Fruit fly (Drosophila melanogaster): ENCODE measurements around the gene CG14050.
A peak's percentile ranks its signal among the peaks of the same experiment; 100 is the strongest.

The CG14050 gene

dm6 chrX:2365405-2365804, 39.4 kb upstream of the CG14050 start (continued):
- TF ChIP-seq nmo (GFP tag; optimal IDR thresholded peaks at IDR 0.05) (peak; percentile 29), CG17359 (tag; optimal IDR thresholded peaks at IDR 0.05) (peak; percentile 17), CG11560 (tag; IDR thresholded peaks at IDR 0.05) (no peak), crol (GFP tag; IDR thresholded peaks at IDR 0.05) (no peak), Camta (GFP tag; optimal IDR thresholded peaks at IDR 0.05) (no peak), danr (GFP tag; IDR thresholded peaks at IDR 0.05) (no peak), C15 (GFP tag; IDR thresholded peaks at IDR 0.05) (no peak), dysf (GFP tag; IDR thresholded peaks at IDR 0.05) (0 out of 3 replicates have a peak, but pooled peaks have one; percentile 29), Sox100B (GFP tag; optimal IDR thresholded peaks at IDR 0.05) (no peak), CG14965 (GFP tag; optimal IDR thresholded peaks at IDR 0.05; ENCODE audit: borderline replicate concordance) (no peak), Hmx (GFP tag; optimal IDR thresholded peaks at IDR 0.05) (no peak), Atf-2 (GFP tag; optimal IDR thresholded peaks at IDR 0.05) (no peak), CG6791 (GFP tag; IDR thresholded peaks at IDR 0.05; ENCODE audit: partially characterized antibody) (no peak), CG31388 (GFP tag; optimal IDR thresholded peaks at IDR 0.05) (no peak), gsb-n (tag; optimal IDR thresholded peaks at IDR 0.05) (no peak), CG9215 (GFP tag; IDR thresholded peaks at IDR 0.05) (no peak), row (GFP tag; IDR thresholded peaks at IDR 0.05) (peak; percentile 48), CG2116 (GFP tag; optimal IDR thresholded peaks at IDR 0.05) (no peak), Hr51 (GFP tag; optimal IDR thresholded peaks at IDR 0.05) (peak in 1 of 2 experiments; percentile 33), Mes4 (GFP tag; optimal IDR thresholded peaks at IDR 0.05) (no peak), bowl (GFP tag; IDR thresholded peaks at IDR 0.05) (no peak), tio (GFP tag; optimal IDR thresholded peaks at IDR 0.05) (peak; percentile 2), sob (GFP tag; IDR thresholded peaks at IDR 0.05) (no peak), H15 (GFP tag; IDR thresholded peaks at IDR 0.05) (no peak), ATbp (GFP tag; optimal IDR thresholded peaks at IDR 0.05) (peak; percentile 16), corto (GFP tag; optimal IDR thresholded peaks at IDR 0.05) (no peak), CG16863 (GFP tag; optimal IDR thresholded peaks at IDR 0.05) (no peak), pfk (GFP tag; optimal IDR thresholded peaks at IDR 0.05) (no peak), ssp (GFP tag; IDR thresholded peaks at IDR 0.05) (no peak), prd (optimal IDR thresholded peaks at IDR 0.05) (no peak), prd (GFP tag; IDR thresholded peaks at IDR 0.05) (peak; percentile 47; the same call in 1 of the 3 replicates), HLH3B (GFP tag; IDR thresholded peaks at IDR 0.05) (peak; percentile 40; the same call in 1 of the 2 replicates), cwo (GFP tag; optimal IDR thresholded peaks at IDR 0.05) (no peak), CG3838 (GFP tag; optimal IDR thresholded peaks at IDR 0.05) (no peak), Atf6 (GFP tag; IDR thresholded peaks at IDR 0.05) (no peak), Antp (GFP tag; optimal IDR thresholded peaks at IDR 0.05) (no peak), Trl (optimal IDR thresholded peaks at IDR 0.05) (no peak), Trl (GFP tag; optimal IDR thresholded peaks at IDR 0.05) (no peak), tgo (GFP tag; IDR thresholded peaks at IDR 0.05) (no peak), CG3407 (GFP tag; optimal IDR thresholded peaks at IDR 0.05) (no peak), CG4404 (GFP tag; IDR thresholded peaks at IDR 0.05) (no peak), CG30403 (GFP tag; optimal IDR thresholded peaks at IDR 0.05) (peak; percentile 43), CG14860 (GFP tag; IDR thresholded peaks at IDR 0.05; ENCODE audit: partially characterized antibody) (no peak), CG7556 (GFP tag; optimal IDR thresholded peaks at IDR 0.05) (peak; percentile 7), CG1832 (GFP tag; optimal IDR thresholded peaks at IDR 0.05) (no peak), CG13424 (tag; optimal IDR thresholded peaks at IDR 0.05) (peak; percentile 12), unpg (GFP tag; optimal IDR thresholded peaks at IDR 0.05) (peak; percentile 25), CG8944 (GFP tag; optimal IDR thresholded peaks at IDR 0.05) (no peak), Rx (GFP tag; IDR thresholded peaks at IDR 0.05) (no peak; the same call in 1 of the 2 replicates), oc (tag; optimal IDR thresholded peaks at IDR 0.05) (no peak), Mrtf (GFP tag; IDR thresholded peaks at IDR 0.05) (no peak), CG13287 (GFP tag; IDR thresholded peaks at IDR 0.05; ENCODE audit: partially characterized antibody) (no peak)
